Comparison of ENCODE assay signal across 5 worm cellular contexts in the genomic region with DNA sequence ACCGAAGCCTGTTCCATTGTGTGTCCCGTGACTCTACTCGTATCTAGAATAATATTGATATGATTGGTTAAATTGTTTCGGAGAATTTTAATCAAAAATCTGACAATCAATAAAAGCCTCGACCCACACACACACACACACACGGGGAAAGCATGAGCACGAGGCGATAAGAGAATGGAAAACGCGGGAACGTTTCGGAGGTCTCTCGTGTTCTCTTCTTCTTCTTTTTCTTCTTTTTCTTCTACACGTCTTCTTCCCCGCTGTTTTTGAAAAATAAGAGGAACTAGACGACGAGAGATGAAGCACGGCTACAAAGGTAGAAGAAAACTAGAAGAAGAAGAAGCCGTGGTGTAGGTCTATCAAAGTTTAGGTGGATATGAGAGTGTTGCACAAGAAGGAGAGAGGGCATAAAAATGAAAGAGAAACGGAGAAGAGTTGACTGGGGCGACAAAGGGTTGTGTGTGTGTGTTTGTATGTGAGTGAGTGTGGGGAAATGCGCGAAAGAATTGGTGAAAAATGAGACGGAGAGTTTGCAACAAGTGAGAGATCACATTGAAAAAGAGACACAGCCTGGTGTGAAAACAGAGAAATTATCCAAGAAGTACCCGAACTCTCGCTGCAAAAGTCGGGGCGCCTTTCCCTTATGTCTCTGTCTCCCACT.
TF ChIP-seq lines count a peak whose summit lies in the region.

TSS of gene mlk-1 (minus strand) at position 51 of the 661 bp plus-strand sequence.

TF ChIP-seq in whole organism, L1 larva, 84 proteins besides CTCF, POLR2A, EP300 and RAD21 (continues in another document):
- TF ChIP-seq C16A3.4 (tag; optimal IDR thresholded peaks at IDR 0.05; lab: Kevin White, UChicago) (peak; percentile 50), egl-27 (tag; optimal IDR thresholded peaks at IDR 0.05; lab: Kevin White, UChicago) (no peak), tlp-1 (tag; optimal IDR thresholded peaks at IDR 0.05; lab: Kevin White, UChicago) (no peak), ceh-8 (GFP tag; optimal IDR thresholded peaks at IDR 0.05; lab: Kevin White, UChicago) (peak; percentile 24), ceh-82 (tag; optimal IDR thresholded peaks at IDR 0.05; lab: Kevin White, UChicago) (peak in 2 of 3 experiments; percentile 27 to 60), nhr-77 (tag; optimal IDR thresholded peaks at IDR 0.05; lab: Kevin White, UChicago) (peak; percentile 53), snu-23 (GFP tag; optimal IDR thresholded peaks at IDR 0.05; lab: Kevin White, UChicago) (peak; percentile 73), aha-1 (tag; optimal IDR thresholded peaks at IDR 0.05; lab: Kevin White, UChicago) (no peak), egl-13 (tag; optimal IDR thresholded peaks at IDR 0.05; lab: Kevin White, UChicago) (peak; percentile 28), fkh-10 (GFP tag; optimal IDR thresholded peaks at IDR 0.05; lab: Kevin White, UChicago) (peak; percentile 73), unc-86 (tag; optimal IDR thresholded peaks at IDR 0.05; lab: Kevin White, UChicago) (peak; percentile 65), blmp-1 (tag; optimal IDR thresholded peaks at IDR 0.05; lab: Kevin White, UChicago) (peak; percentile 80), mep-1 (tag; optimal IDR thresholded peaks at IDR 0.05; lab: Kevin White, UChicago) (no peak), lin-13 (GFP tag; optimal IDR thresholded peaks at IDR 0.05; lab: Kevin White, UChicago) (peak; percentile 8), nhr-47 (tag; optimal IDR thresholded peaks at IDR 0.05; lab: Kevin White, UChicago) (peak; percentile 62), lir-3 (tag; optimal IDR thresholded peaks at IDR 0.05; lab: Kevin White, UChicago; ENCODE audit: poor library complexity) (peak; percentile 19)

TF ChIP-seq in whole organism, L3 larva, 47 proteins besides CTCF, POLR2A, EP300 and RAD21 (continues in another document):
- peak; percentile 38 for TF ChIP-seq jun-1 (tag; optimal IDR thresholded peaks at IDR 0.05; lab: Kevin White, UChicago)
- TF ChIP-seq elt-3 (tag; optimal IDR thresholded peaks at IDR 0.05; lab: Kevin White, UChicago) = no peak
- TF ChIP-seq ceh-28 (tag; optimal IDR thresholded peaks at IDR 0.05; lab: Kevin White, UChicago) = peak; percentile 37
- TF ChIP-seq aly-2 (tag; optimal IDR thresholded peaks at IDR 0.05; lab: Kevin White, UChicago) = no peak
- TF ChIP-seq mdl-1 (tag; optimal IDR thresholded peaks at IDR 0.05; lab: Kevin White, UChicago) = peak; percentile 30
- no peak for TF ChIP-seq ceh-16 (tag; optimal IDR thresholded peaks at IDR 0.05; lab: Kevin White, UChicago)
- TF ChIP-seq sea-2 (GFP tag; optimal IDR thresholded peaks at IDR 0.05; lab: Kevin White, UChicago) = no peak
- TF ChIP-seq fos-1 (tag; optimal IDR thresholded peaks at IDR 0.05; lab: Kevin White, UChicago) = no peak
- peak; percentile 89 for TF ChIP-seq hmg-11 (tag; optimal IDR thresholded peaks at IDR 0.05; lab: Kevin White, UChicago)
- TF ChIP-seq egl-27 (tag; optimal IDR thresholded peaks at IDR 0.05; lab: Kevin White, UChicago) = peak; percentile 83
- peak; percentile 5 for TF ChIP-seq lsy-12 (tag; optimal IDR thresholded peaks at IDR 0.05; lab: Kevin White, UChicago)
- TF ChIP-seq ceh-82 (tag; optimal IDR thresholded peaks at IDR 0.05; lab: Kevin White, UChicago) = no peak
- no peak for TF ChIP-seq elt-1 (tag; optimal IDR thresholded peaks at IDR 0.05; lab: Kevin White, UChicago)
- TF ChIP-seq R02D3.7 (tag; optimal IDR thresholded peaks at IDR 0.05; lab: Kevin White, UChicago) = no peak
- peak; percentile 26 for TF ChIP-seq ama-1 (optimal IDR thresholded peaks at IDR 0.05; lab: Kevin White, UChicago)
- TF ChIP-seq lin-39 (tag; optimal IDR thresholded peaks at IDR 0.05; lab: Kevin White, UChicago) = peak; percentile 68
- no peak for TF ChIP-seq egl-5 (tag; optimal IDR thresholded peaks at IDR 0.05; lab: Kevin White, UChicago)
- peak; percentile 89 for TF ChIP-seq fkh-10 (GFP tag; optimal IDR thresholded peaks at IDR 0.05; lab: Kevin White, UChicago)

TF ChIP-seq in whole organism, early embryonic, 17 proteins besides CTCF, POLR2A, EP300 and RAD21:
- TF ChIP-seq ama-1 (optimal IDR thresholded peaks at IDR 0.05; lab: Kevin White, UChicago) = no peak
- TF ChIP-seq B0310.2 (tag; optimal IDR thresholded peaks at IDR 0.05; lab: Kevin White, UChicago) = no peak
- no peak for TF ChIP-seq ceh-36 (tag; optimal IDR thresholded peaks at IDR 0.05; lab: Kevin White, UChicago)
- TF ChIP-seq F13C5.2 (tag; optimal IDR thresholded peaks at IDR 0.05; lab: Kevin White, UChicago) = peak; percentile 12
- TF ChIP-seq sea-1 (GFP tag; conservative IDR thresholded peaks at IDR 0.05; lab: Robert Waterston, UW) = no peak
- TF ChIP-seq hmg-4 (GFP tag; optimal IDR thresholded peaks at IDR 0.05; lab: Kevin White, UChicago) = no peak

TF ChIP-seq in whole organism, midembryonic, 9 proteins besides CTCF, POLR2A, EP300 and RAD21:
- no peak for TF ChIP-seq flt-1 (GFP tag; IDR thresholded peaks at IDR 0.05; lab: Robert Waterston, UW)
- TF ChIP-seq cog-1 (tag; optimal IDR thresholded peaks at IDR 0.05; lab: Kevin White, UChicago) = peak; percentile 41

TF ChIP-seq in whole organism, young adult, 124 proteins besides CTCF, POLR2A, EP300 and RAD21:
- no peak for TF ChIP-seq snpc-1.3 (tag; optimal IDR thresholded peaks at IDR 0.05; lab: Kevin White, UChicago; ENCODE audit: insufficient read depth)
- TF ChIP-seq F57A8.1 (GFP tag; optimal IDR thresholded peaks at IDR 0.05; lab: Kevin White, UChicago) = no peak
- no peak for TF ChIP-seq dpff-1 (tag; optimal IDR thresholded peaks at IDR 0.05; lab: Kevin White, UChicago)
- TF ChIP-seq cebp-1 (GFP tag; IDR thresholded peaks at IDR 0.05; lab: Robert Waterston, UW) = no peak
- peak; percentile 64 for TF ChIP-seq cebp-1 (tag; optimal IDR thresholded peaks at IDR 0.05; lab: Kevin White, UChicago)
- peak; percentile 22 for TF ChIP-seq ztf-18 (tag; optimal IDR thresholded peaks at IDR 0.05; lab: Kevin White, UChicago)
- TF ChIP-seq akir-1 (GFP tag; optimal IDR thresholded peaks at IDR 0.05; lab: Kevin White, UChicago) = no peak
- no peak for TF ChIP-seq ztf-6 (GFP tag; IDR thresholded peaks at IDR 0.05; lab: Robert Waterston, UW)
- TF ChIP-seq tbp1 (GFP tag; optimal IDR thresholded peaks at IDR 0.05; lab: Kevin White, UChicago) = no peak
- peak; percentile 33 for TF ChIP-seq ztf-26 (tag; optimal IDR thresholded peaks at IDR 0.05; lab: Kevin White, UChicago)
- TF ChIP-seq somi-1 (GFP tag; optimal IDR thresholded peaks at IDR 0.05; lab: Kevin White, UChicago) = peak; percentile 39
- TF ChIP-seq ets-4 (GFP tag; optimal IDR thresholded peaks at IDR 0.05; lab: Kevin White, UChicago) = no peak
- peak; percentile 20 for TF ChIP-seq madf-10 (tag; optimal IDR thresholded peaks at IDR 0.05; lab: Kevin White, UChicago)
- TF ChIP-seq lin-40 (tag; optimal IDR thresholded peaks at IDR 0.05; lab: Kevin White, UChicago) = peak; percentile 71
- no peak for TF ChIP-seq xnd-1 (tag; optimal IDR thresholded peaks at IDR 0.05; lab: Kevin White, UChicago)
- TF ChIP-seq K12H6.12 (tag; optimal IDR thresholded peaks at IDR 0.05; lab: Kevin White, UChicago) = peak; percentile 65
- no peak for TF ChIP-seq madf-3 (GFP tag; IDR thresholded peaks at IDR 0.05; lab: Robert Waterston, UW)
- TF ChIP-seq pha-4 (tag; optimal IDR thresholded peaks at IDR 0.05; lab: Kevin White, UChicago) = no peak
- TF ChIP-seq B0336.3 (GFP tag; IDR thresholded peaks at IDR 0.05; lab: Robert Waterston, UW) = peak; percentile 73; the same call in 1 of the 2 replicates
- peak; percentile 52 for TF ChIP-seq ama-1 (optimal IDR thresholded peaks at IDR 0.05; lab: Kevin White, UChicago)
- no peak for TF ChIP-seq ama-1 (GFP tag; optimal IDR thresholded peaks at IDR 0.05; lab: Kevin White, UChicago)
- 0 out of 2 replicates have a peak, but pooled peaks have one; percentile 29 for TF ChIP-seq mcd-1 (GFP tag; IDR thresholded peaks at IDR 0.05; lab: Robert Waterston, UW)
- TF ChIP-seq hsf-1 (GFP tag; IDR thresholded peaks at IDR 0.05; lab: Robert Waterston, UW) = peak; percentile 46; the same call in 1 of the 2 replicates
- TF ChIP-seq snpc-4 (GFP tag; optimal IDR thresholded peaks at IDR 0.05; lab: Kevin White, UChicago) = no peak
- TF ChIP-seq snpc-4 (tag; optimal IDR thresholded peaks at IDR 0.05; lab: Kevin White, UChicago) = peak in 3 of 4 experiments; percentile 7 to 35 (median 9)
- TF ChIP-seq attf-5 (GFP tag; optimal IDR thresholded peaks at IDR 0.05; lab: Kevin White, UChicago) = peak; percentile 49
- peak; percentile 18 for TF ChIP-seq egrh-3 (GFP tag; IDR thresholded peaks at IDR 0.05; lab: Robert Waterston, UW)
- peak; percentile 47 for TF ChIP-seq ceh-27 (GFP tag; optimal IDR thresholded peaks at IDR 0.05; lab: Kevin White, UChicago)
- peak; percentile 7 for TF ChIP-seq ZK185.1 (tag; optimal IDR thresholded peaks at IDR 0.05; lab: Kevin White, UChicago; ENCODE audit: poor library complexity, severe bottlenecking)
- peak; percentile 59; the same call in 1 of the 2 replicates for TF ChIP-seq hmg-1.2 (GFP tag; IDR thresholded peaks at IDR 0.05; lab: Robert Waterston, UW)
- TF ChIP-seq F52B5.7 (tag; optimal IDR thresholded peaks at IDR 0.05; lab: Kevin White, UChicago) = no peak
- TF ChIP-seq Y56A3A.18 (GFP tag; IDR thresholded peaks at IDR 0.05; lab: Robert Waterston, UW) = no peak
- peak; percentile 43 for TF ChIP-seq nhr-80 (tag; optimal IDR thresholded peaks at IDR 0.05; lab: Kevin White, UChicago)
- TF ChIP-seq lin-35 (GFP tag; optimal IDR thresholded peaks at IDR 0.05; lab: Kevin White, UChicago) = peak in 1 of 3 experiments; percentile 24

Comparison
In these comparisons a context has a peak if more than half of its experiments do, and no peak if none do; other contexts are left out.
1. Of the 8 proteins assayed by ChIP-seq in both whole organism, young adult and whole organism, L1 larva: peak only in whole organism, young adult: none; only in whole organism, L1 larva: dpl-1, efl-1 and unc-130; in both: snpc-4; in neither: 2; mixed calls (peak in some experiments, not most) for 2.